Fruit fly (Drosophila melanogaster) whole organism, wandering third instar larva: ENCODE data around the gene CG14053.

Experiments used
- Abd-B ChIP-seq: fragments of >200 bp; optimal IDR thresholded peaks from 2 replicates; lab custom pipeline; 2017; ENCODE audit warnings: missing biosample characterization, missing genetic modification characterization
- CG32264 ChIP-seq: fragments of 200-800 bp; sonication (Bioruptor generic); optimal IDR thresholded peaks from 2 replicates; lab custom pipeline; 2016; ENCODE audit warnings: missing biosample characterization, missing genetic modification characterization
- CG9705 ChIP-seq: fragments of 200-800 bp; sonication (Bioruptor generic); optimal IDR thresholded peaks from 2 replicates; lab custom pipeline; 2018; ENCODE audit warnings: missing biosample characterization, mild to moderate bottlenecking, missing genetic modification characterization
- Dfd ChIP-seq: fragments of >200 bp; optimal IDR thresholded peaks from 2 replicates; lab custom pipeline; 2017; ENCODE audit warnings: missing biosample characterization, missing genetic modification characterization
- Dif ChIP-seq: fragments of 200-275, 200-300 bp; sonication (Bioruptor generic); optimal IDR thresholded peaks from 2 replicates; lab custom pipeline; 2018; ENCODE audit warnings: missing biosample characterization, missing genetic modification characterization; ENCODE audit not compliant: partially characterized antibody
- GATAd ChIP-seq: sonication (Bioruptor generic); optimal IDR thresholded peaks from 2 replicates; lab custom pipeline; 2016; ENCODE audit warnings: missing biosample characterization, missing genetic modification characterization
- HLH106 ChIP-seq: fragments of 200-800 bp; optimal IDR thresholded peaks from 3 replicates; lab custom pipeline; 2019; ENCODE audit warnings: missing biosample characterization, mild to moderate bottlenecking, missing genetic modification characterization, moderate library complexity
- Hr78 ChIP-seq: fragments of >200 bp; optimal IDR thresholded peaks from 2 replicates; lab custom pipeline; 2017; ENCODE audit warnings: missing biosample characterization, missing genetic modification characterization
- Hr83 ChIP-seq: fragments of 200-300 bp; sonication (Bioruptor generic); optimal IDR thresholded peaks from 2 replicates; lab custom pipeline; 2016; ENCODE audit warnings: missing biosample characterization, mild to moderate bottlenecking, missing genetic modification characterization, moderate library complexity; ENCODE audit not compliant: poor library complexity, severe bottlenecking
- Jra ChIP-seq: sonication (Bioruptor generic); optimal IDR thresholded peaks from 2 replicates; lab custom pipeline; 2016; ENCODE audit warnings: missing biosample characterization, missing genetic modification characterization
- Mio ChIP-seq: sonication (Bioruptor generic); optimal IDR thresholded peaks from 2 replicates; lab custom pipeline; 2016; ENCODE audit warnings: missing biosample characterization, missing genetic modification characterization
- Myc ChIP-seq: fragments of >200 bp; optimal IDR thresholded peaks from 2 replicates; lab custom pipeline; 2017
- Rel ChIP-seq, 2 experiments: fragments of 200-800 bp; sonication (Bioruptor generic) in 1 of 2; optimal IDR thresholded peaks; 2 replicates in 1 of 2; 3 replicates in 1 of 2; lab custom pipeline; 2016 to 2019; ENCODE audit warnings: mild to moderate bottlenecking in 2 of 2, missing biosample characterization in 2 of 2, missing genetic modification characterization in 2 of 2, moderate library complexity in 1 of 2
- Sp1 ChIP-seq: fragments of 200-800 bp; sonication (Bioruptor generic); optimal IDR thresholded peaks from 3 replicates; lab custom pipeline; 2019; ENCODE audit warnings: missing biosample characterization, mild to moderate bottlenecking, missing genetic modification characterization, moderate library complexity
- br ChIP-seq: fragments of 200-800 bp; sonication (Bioruptor generic); optimal IDR thresholded peaks from 2 replicates; lab custom pipeline; 2016; ENCODE audit warnings: missing biosample characterization, missing genetic modification characterization
- brk ChIP-seq: fragments of 200-800 bp; sonication (Bioruptor generic); optimal IDR thresholded peaks from 2 replicates; lab custom pipeline; 2016; ENCODE audit warnings: missing biosample characterization, mild to moderate bottlenecking, missing genetic modification characterization
- dmrt93B ChIP-seq: fragments of 200-800 bp; sonication (Bioruptor generic); optimal IDR thresholded peaks from 2 replicates; lab custom pipeline; 2018; ENCODE audit warnings: missing biosample characterization, mild to moderate bottlenecking, missing genetic modification characterization
- ey ChIP-seq: fragments of 200-800 bp; sonication (Bioruptor generic); optimal IDR thresholded peaks from 2 replicates; lab custom pipeline; 2016; ENCODE audit warnings: missing biosample characterization, missing genetic modification characterization
- foxo ChIP-seq, 2 experiments: fragments of 200-800 bp; sonication (Bioruptor generic); optimal IDR thresholded peaks; 2 replicates in 1 of 2; 3 replicates in 1 of 2; lab custom pipeline; 2016 to 2017; ENCODE audit warnings: missing biosample characterization in 2 of 2, missing genetic modification characterization in 2 of 2
- fru ChIP-seq: fragments of 200-800 bp; sonication (Bioruptor generic); optimal IDR thresholded peaks from 3 replicates; lab custom pipeline; 2016; ENCODE audit warnings: missing biosample characterization, mild to moderate bottlenecking, missing genetic modification characterization
- h ChIP-seq: fragments of 200-800 bp; sonication (Bioruptor generic); optimal IDR thresholded peaks from 3 replicates; lab custom pipeline; 2016; ENCODE audit warnings: missing biosample characterization, mild to moderate bottlenecking, missing genetic modification characterization
- jim ChIP-seq: fragments of 175-275, 200-325 bp; sonication (Bioruptor generic); optimal IDR thresholded peaks from 2 replicates; lab custom pipeline; 2016; ENCODE audit warnings: missing biosample characterization, mild to moderate bottlenecking, missing genetic modification characterization
- lola ChIP-seq: fragments of >200 bp; optimal IDR thresholded peaks from 2 replicates; lab custom pipeline; 2017; ENCODE audit warnings: missing biosample characterization, missing genetic modification characterization
- pan ChIP-seq: fragments of >200 bp; optimal IDR thresholded peaks from 2 replicates; lab custom pipeline; 2017
- rgr ChIP-seq: fragments of 200-800 bp; sonication (Bioruptor generic); optimal IDR thresholded peaks from 3 replicates; lab custom pipeline; 2016; ENCODE audit warnings: missing biosample characterization, mild to moderate bottlenecking, missing genetic modification characterization
- sage ChIP-seq: fragments of 200-800 bp; sonication (Bioruptor generic); optimal IDR thresholded peaks from 2 replicates; lab custom pipeline; 2016; ENCODE audit warnings: missing biosample characterization, mild to moderate bottlenecking, missing genetic modification characterization
- sv ChIP-seq: fragments of 200-800 bp; sonication (Bioruptor generic); optimal IDR thresholded peaks from 3 replicates; lab custom pipeline; 2016; ENCODE audit warnings: missing biosample characterization, missing genetic modification characterization
- tai ChIP-seq: sonication (Bioruptor generic); optimal IDR thresholded peaks from 2 replicates; lab custom pipeline; 2016; ENCODE audit warnings: missing biosample characterization, missing genetic modification characterization
- usp ChIP-seq: fragments of >200 bp; optimal IDR thresholded peaks from 2 replicates; lab custom pipeline; 2017; ENCODE audit warnings: missing biosample characterization, missing genetic modification characterization
- woc ChIP-seq: sonication (Bioruptor generic); optimal IDR thresholded peaks from 2 replicates; lab custom pipeline; 2016; ENCODE audit warnings: missing biosample characterization, mild to moderate bottlenecking, missing genetic modification characterization

The CG14053 gene

DNA sequence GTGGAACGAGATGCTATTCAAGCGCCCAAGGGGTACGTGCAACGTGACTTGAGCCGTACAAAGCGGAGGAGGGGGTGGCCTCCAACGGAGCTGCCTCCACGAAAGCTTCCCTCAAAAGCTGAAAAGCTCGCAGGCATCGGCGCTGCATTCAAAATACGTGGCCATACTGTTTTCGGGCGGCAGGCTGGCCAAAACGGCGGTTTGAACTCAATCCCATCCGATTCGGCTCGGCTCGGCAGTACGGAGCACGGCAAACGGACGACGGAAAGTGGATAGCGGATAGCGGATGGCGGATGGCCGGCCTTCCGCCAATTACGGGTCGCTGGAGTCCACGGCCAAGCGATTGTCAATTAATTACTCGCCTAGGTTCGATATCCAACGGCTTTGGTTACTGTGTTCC lies 4.8 kb downstream of the CG14053 start, which contains the start of gene Mct1:
Mct1 (plus strand) TSS at position 301 of the 400 bp plus-strand sequence.
- TF ChIP-seq h: no peak
- no peak for TF ChIP-seq brk
- TF ChIP-seq tai (GFP tag; lab: Kevin White, UChicago): no peak

DNA sequence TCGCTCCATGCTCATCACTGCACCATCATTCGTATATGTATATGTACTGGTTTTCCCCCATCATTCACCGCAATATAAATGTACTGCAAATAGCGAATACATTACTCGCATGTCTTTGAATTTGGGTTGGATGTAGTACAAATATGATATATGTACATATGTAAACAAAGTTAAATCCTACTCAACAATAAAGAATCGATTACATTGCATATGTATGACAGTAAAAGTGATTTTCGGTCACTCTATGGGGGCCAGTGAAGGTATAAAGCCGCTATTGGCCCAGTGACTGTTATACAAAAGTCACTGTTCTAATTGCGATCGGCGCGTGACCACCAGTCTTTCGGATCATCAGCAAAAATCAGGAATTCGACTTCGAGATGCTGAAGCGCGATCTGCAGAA lies 6.2 kb downstream of the CG14053 start, which contains the start of gene CG3457:
CG3457 (plus strand) TSS at position 301 of the 400 bp plus-strand sequence.
- TF ChIP-seq dmrt93B (GFP tag; lab: Kevin White, UChicago): no peak
- no peak for TF ChIP-seq lola (GFP tag; lab: Kevin White, UChicago)
- TF ChIP-seq GATAd (GFP tag; lab: Kevin White, UChicago): no peak
- TF ChIP-seq CG9705: no peak
- TF ChIP-seq Myc (lab: Kevin White, UChicago): no peak
- TF ChIP-seq h: no peak
- no peak for TF ChIP-seq Hr83
- no peak for TF ChIP-seq ey
- no peak for TF ChIP-seq jim (GFP tag; lab: Kevin White, UChicago)
- no peak for TF ChIP-seq pan (lab: Kevin White, UChicago)
- no peak for TF ChIP-seq sv (GFP tag; lab: Kevin White, UChicago)
- TF ChIP-seq, all 38 proteins: peak for 0

DNA sequence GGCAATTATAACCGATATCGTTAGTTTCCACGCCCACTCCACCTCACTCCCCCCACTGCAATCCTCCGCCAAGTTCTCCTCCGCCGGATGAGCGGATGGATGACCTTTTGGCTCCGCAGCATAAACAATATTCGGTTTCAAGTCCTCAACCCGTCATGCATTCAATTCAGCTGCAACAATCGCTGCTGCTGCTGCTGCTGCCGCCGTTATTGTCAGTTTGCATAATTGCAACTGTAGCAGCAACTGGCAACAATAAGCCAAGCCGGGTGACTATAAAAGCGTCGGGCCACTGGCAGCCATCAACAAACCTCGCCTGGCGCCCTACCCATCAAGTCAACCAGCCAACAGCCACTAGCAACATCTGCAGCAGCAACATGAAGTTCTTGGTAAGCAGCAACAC lies 7.2 kb downstream of the CG14053 start, which contains the start of gene CG17777:
CG17777 (plus strand) TSS at position 301 of the 400 bp plus-strand sequence.
- TF ChIP-seq Abd-B (no peak), Hr78 (GFP tag; lab: Kevin White, UChicago) (no peak), sage (no peak), sv (GFP tag; lab: Kevin White, UChicago) (no peak), Jra (GFP tag; lab: Kevin White, UChicago) (no peak), lola (GFP tag; lab: Kevin White, UChicago) (no peak), brk (no peak), h (no peak), pan (lab: Kevin White, UChicago) (no peak), br (no peak), ey (no peak), fru (no peak), Sp1 (GFP tag; lab: Kevin White, UChicago) (no peak), jim (GFP tag; lab: Kevin White, UChicago) (no peak), CG32264 (GFP tag; lab: Kevin White, UChicago) (no peak), GATAd (GFP tag; lab: Kevin White, UChicago) (no peak), Mio (no peak), CG9705 (no peak), rgr (GFP tag; lab: Kevin White, UChicago) (no peak), woc (GFP tag; lab: Kevin White, UChicago) (no peak)

DNA sequence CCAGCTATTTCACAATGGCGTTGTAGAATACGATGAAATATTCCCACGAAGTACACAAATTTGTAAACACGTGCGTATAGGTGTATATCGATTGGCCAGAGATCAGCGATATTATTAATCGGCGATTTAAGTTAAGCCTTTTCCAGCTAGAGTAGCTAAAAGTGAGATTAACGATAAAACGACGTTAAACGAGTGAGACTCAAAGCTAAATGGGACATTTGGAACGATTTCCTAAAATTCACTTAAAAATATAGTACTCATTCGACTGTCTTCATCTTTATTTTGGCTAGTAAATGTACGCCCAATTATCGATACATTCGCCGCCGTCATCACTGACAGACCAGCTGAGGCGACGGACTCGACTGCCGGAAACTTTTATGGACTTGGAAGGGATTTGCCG lies 9.1 kb downstream of the CG14053 start, which contains the start of the genes Nmd3 and CG17776:
Nmd3 (minus strand) TSS at position 106 of the 400 bp plus-strand sequence.
CG17776 (plus strand) TSS at position 163 of the 400 bp plus-strand sequence.
- TF ChIP-seq Abd-B: no peak
- no peak for TF ChIP-seq lola (GFP tag; lab: Kevin White, UChicago)
- no peak for TF ChIP-seq br
- TF ChIP-seq rgr (GFP tag; lab: Kevin White, UChicago): peak; percentile 8
- TF ChIP-seq Sp1 (GFP tag; lab: Kevin White, UChicago): peak; percentile 1
- no peak for TF ChIP-seq woc (GFP tag; lab: Kevin White, UChicago)
- TF ChIP-seq HLH106: peak; percentile 27
- TF ChIP-seq Myc (lab: Kevin White, UChicago): peak; percentile 97
- no peak for TF ChIP-seq Dfd (GFP tag; lab: Kevin White, UChicago)
- TF ChIP-seq CG9705: no peak
- no peak for TF ChIP-seq Rel (GFP tag; optimal IDR thresholded peaks at IDR 0.05; lab: Kevin White, UChicago)
- TF ChIP-seq Rel (tag; optimal IDR thresholded peaks at IDR 0.05; lab: Kevin White, UChicago): peak; percentile 55
- TF ChIP-seq foxo (GFP tag; optimal IDR thresholded peaks at IDR 0.05; lab: Kevin White, UChicago): peak in 1 of 2 experiments; percentile 13
- TF ChIP-seq Hr78 (GFP tag; lab: Kevin White, UChicago): no peak
- no peak for TF ChIP-seq Dif (GFP tag; lab: Kevin White, UChicago)
- no peak for TF ChIP-seq jim (GFP tag; lab: Kevin White, UChicago)

DNA sequence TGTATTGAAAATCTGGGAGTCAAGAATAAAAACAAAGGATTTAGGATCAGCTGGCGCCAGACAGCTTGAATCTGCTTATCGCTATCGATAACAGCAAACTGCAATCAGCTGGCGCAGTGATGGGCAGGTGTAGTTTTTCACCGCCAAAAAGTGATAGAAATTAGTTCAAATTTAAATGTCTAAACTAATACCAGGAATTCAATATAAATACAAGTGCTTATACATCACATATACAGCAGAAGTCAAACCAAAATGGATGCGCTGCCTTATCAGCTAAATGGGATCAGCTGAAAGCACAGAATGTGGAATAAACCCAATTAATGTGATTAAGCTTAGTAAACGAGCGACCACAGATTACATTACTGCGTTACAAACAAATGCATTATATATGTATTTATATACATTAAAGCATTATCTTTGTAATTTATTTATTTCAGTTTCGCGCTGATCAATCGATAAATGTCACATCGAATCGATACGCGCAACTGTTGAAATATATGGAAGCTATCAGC lies 12.9 kb downstream of the CG14053 start, which contains the start of gene pn:
pn (plus strand) TSS at position 462 of the 512 bp plus-strand sequence.
- no peak for TF ChIP-seq br
- TF ChIP-seq Myc (lab: Kevin White, UChicago): peak; percentile 71
- no peak for TF ChIP-seq CG9705
- no peak for TF ChIP-seq usp (GFP tag; lab: Kevin White, UChicago)
- TF ChIP-seq HLH106: no peak
- TF ChIP-seq Dif (GFP tag; lab: Kevin White, UChicago): no peak
- no peak for TF ChIP-seq Hr83
- no peak for TF ChIP-seq Rel (GFP tag; optimal IDR thresholded peaks at IDR 0.05; lab: Kevin White, UChicago)
- TF ChIP-seq Rel (tag; optimal IDR thresholded peaks at IDR 0.05; lab: Kevin White, UChicago): peak; percentile 20
- no peak for TF ChIP-seq woc (GFP tag; lab: Kevin White, UChicago)
